Fruit fly (Drosophila melanogaster): ENCODE results near the gene Gr28b.

The Gr28b gene

dm6 chr2L:7440458-7441018, 21.5 kb downstream of the Gr28b start:
- TF ChIP-seq CG10348 (GFP tag; IDR thresholded peaks at IDR 0.05): no peak
- no peak for TF ChIP-seq CG12605 (GFP tag; IDR thresholded peaks at IDR 0.05)
- no peak for TF ChIP-seq fd96Ca (GFP tag; IDR thresholded peaks at IDR 0.05)
- no peak for TF ChIP-seq CG14655 (GFP tag; optimal IDR thresholded peaks at IDR 0.05)
- TF ChIP-seq CG34367 (tag; optimal IDR thresholded peaks at IDR 0.05): no peak
- TF ChIP-seq CG8301 (tag; optimal IDR thresholded peaks at IDR 0.05): no peak
- no peak for TF ChIP-seq CG8159 (tag; optimal IDR thresholded peaks at IDR 0.05)
- no peak for TF ChIP-seq gl (tag; optimal IDR thresholded peaks at IDR 0.05)
- no peak for TF ChIP-seq Snoo (tag; optimal IDR thresholded peaks at IDR 0.05)
- TF ChIP-seq Ets98B (GFP tag; IDR thresholded peaks at IDR 0.05): no peak
- TF ChIP-seq EcR (GFP tag; optimal IDR thresholded peaks at IDR 0.05): no peak
- no peak for TF ChIP-seq D1 (tag; optimal IDR thresholded peaks at IDR 0.05)
- TF ChIP-seq CG13204 (GFP tag; optimal IDR thresholded peaks at IDR 0.05): no peak
- TF ChIP-seq CG4496 (GFP tag; IDR thresholded peaks at IDR 0.05): no peak
- TF ChIP-seq CG17806 (tag; optimal IDR thresholded peaks at IDR 0.05): no peak
- TF ChIP-seq CG32121 (GFP tag; IDR thresholded peaks at IDR 0.05): no peak
- no peak for TF ChIP-seq CG15710 (tag; optimal IDR thresholded peaks at IDR 0.05)
- no peak for TF ChIP-seq rn (GFP tag; IDR thresholded peaks at IDR 0.05)
- no peak for TF ChIP-seq Pif1B (GFP tag; optimal IDR thresholded peaks at IDR 0.05)
- no peak for TF ChIP-seq Pif1A (GFP tag; optimal IDR thresholded peaks at IDR 0.05)

DNA sequence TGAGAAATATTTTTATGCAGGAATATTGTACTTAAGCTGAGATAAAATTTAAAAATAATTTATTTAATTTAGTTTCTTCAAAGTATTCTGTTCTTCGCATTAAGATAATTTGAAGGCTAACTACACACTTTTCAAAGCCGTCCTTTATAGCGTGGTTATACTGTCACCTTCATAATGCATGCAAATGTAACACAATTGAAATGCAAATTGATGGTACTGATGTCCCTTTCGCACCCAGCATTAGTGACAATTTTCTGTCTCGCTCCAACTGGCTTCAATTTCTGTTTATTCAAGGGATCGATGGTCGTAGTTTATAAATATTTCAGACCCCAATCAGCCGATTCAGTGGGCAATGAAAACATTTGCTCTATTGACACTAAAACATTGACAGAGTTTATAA, 23.5 kb downstream of the Gr28b start:
- TF ChIP-seq CG4496 (GFP tag; IDR thresholded peaks at IDR 0.05) (0 out of 3 replicates have a peak, but pooled peaks have one; percentile 39), rn (GFP tag; IDR thresholded peaks at IDR 0.05) (no peak), Ets98B (GFP tag; IDR thresholded peaks at IDR 0.05) (0 out of 2 replicates have a peak, but pooled peaks have one; percentile 23), Pif1B (GFP tag; optimal IDR thresholded peaks at IDR 0.05) (no peak), D1 (tag; optimal IDR thresholded peaks at IDR 0.05) (no peak)

dm6 chr2L:7437325-7437707, 24.7 kb downstream of the Gr28b start, which contains the start of gene CG5973:
Gene CG5973, plus strand, starts transcription at chr2L:7437492.
- TF ChIP-seq CG8301 (tag; optimal IDR thresholded peaks at IDR 0.05): no peak
- TF ChIP-seq CG12605 (GFP tag; IDR thresholded peaks at IDR 0.05): peak; percentile 34; the same call in 1 of the 2 replicates
- no peak for TF ChIP-seq rn (GFP tag; IDR thresholded peaks at IDR 0.05)
- peak; percentile 62; the same call in 1 of the 2 replicates for TF ChIP-seq Ets98B (GFP tag; IDR thresholded peaks at IDR 0.05)
- peak; percentile 5 for TF ChIP-seq CG8159 (tag; optimal IDR thresholded peaks at IDR 0.05)
- TF ChIP-seq Snoo (tag; optimal IDR thresholded peaks at IDR 0.05): no peak

dm6 chr2L:7436492-7437324, 25.3 kb downstream of the Gr28b start:
- TF ChIP-seq Pif1A (GFP tag; optimal IDR thresholded peaks at IDR 0.05): no peak
- no peak for TF ChIP-seq CG15710 (tag; optimal IDR thresholded peaks at IDR 0.05)
- TF ChIP-seq Snoo (tag; optimal IDR thresholded peaks at IDR 0.05): no peak
- TF ChIP-seq CG34367 (tag; optimal IDR thresholded peaks at IDR 0.05): peak; percentile 20
- TF ChIP-seq CG12605 (GFP tag; IDR thresholded peaks at IDR 0.05): peak; percentile 35; the same call in 1 of the 2 replicates
- no peak for TF ChIP-seq D1 (tag; optimal IDR thresholded peaks at IDR 0.05)
- no peak for TF ChIP-seq rn (GFP tag; IDR thresholded peaks at IDR 0.05)
- no peak for TF ChIP-seq CG13204 (GFP tag; optimal IDR thresholded peaks at IDR 0.05)
- no peak for TF ChIP-seq CG17806 (tag; optimal IDR thresholded peaks at IDR 0.05)
- no peak for TF ChIP-seq CG9948 (tag; optimal IDR thresholded peaks at IDR 0.05)
- TF ChIP-seq CG14655 (GFP tag; optimal IDR thresholded peaks at IDR 0.05): peak; percentile 18
- TF ChIP-seq fd96Ca (GFP tag; IDR thresholded peaks at IDR 0.05): no peak
- TF ChIP-seq Pif1B (GFP tag; optimal IDR thresholded peaks at IDR 0.05): no peak
- peak; percentile 48 for TF ChIP-seq Ets98B (GFP tag; IDR thresholded peaks at IDR 0.05)
- no peak for TF ChIP-seq CG8159 (tag; optimal IDR thresholded peaks at IDR 0.05)
- no peak for TF ChIP-seq CG32121 (GFP tag; IDR thresholded peaks at IDR 0.05)
- no peak for TF ChIP-seq EcR (GFP tag; optimal IDR thresholded peaks at IDR 0.05)
- TF ChIP-seq CG4496 (GFP tag; IDR thresholded peaks at IDR 0.05): peak; percentile 67
- no peak for TF ChIP-seq CG10348 (GFP tag; IDR thresholded peaks at IDR 0.05)
- TF ChIP-seq gl (tag; optimal IDR thresholded peaks at IDR 0.05): no peak
- no peak for TF ChIP-seq CG8301 (tag; optimal IDR thresholded peaks at IDR 0.05)

DNA sequence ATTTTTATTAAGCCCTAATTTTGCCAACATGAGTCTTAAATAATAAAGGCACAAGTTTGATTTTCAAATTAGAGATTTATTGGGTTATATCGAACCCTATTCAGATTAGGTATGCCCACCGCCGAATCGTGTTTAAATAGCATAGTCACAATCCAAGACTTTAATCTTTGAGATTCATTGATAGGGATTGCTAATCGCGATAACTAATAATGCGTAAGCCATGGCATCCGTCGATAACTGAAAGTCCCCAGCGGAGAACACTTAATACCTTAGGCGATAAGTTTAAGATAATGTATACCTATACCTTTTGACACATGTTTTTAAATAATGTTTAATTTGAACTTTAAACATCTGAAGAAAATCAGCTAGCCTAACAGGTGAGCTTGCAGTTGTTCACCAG, 26.6 kb downstream of the Gr28b start:
- no peak for TF ChIP-seq gl (tag; optimal IDR thresholded peaks at IDR 0.05)
- TF ChIP-seq CG10348 (GFP tag; IDR thresholded peaks at IDR 0.05): no peak
- no peak for TF ChIP-seq Pif1B (GFP tag; optimal IDR thresholded peaks at IDR 0.05)
- TF ChIP-seq rn (GFP tag; IDR thresholded peaks at IDR 0.05): no peak
- TF ChIP-seq Snoo (tag; optimal IDR thresholded peaks at IDR 0.05): no peak
- TF ChIP-seq CG4496 (GFP tag; IDR thresholded peaks at IDR 0.05): no peak
- no peak for TF ChIP-seq Ets98B (GFP tag; IDR thresholded peaks at IDR 0.05)
- TF ChIP-seq CG12605 (GFP tag; IDR thresholded peaks at IDR 0.05): no peak
- no peak for TF ChIP-seq CG13204 (GFP tag; optimal IDR thresholded peaks at IDR 0.05)
- no peak for TF ChIP-seq CG32121 (GFP tag; IDR thresholded peaks at IDR 0.05)
- TF ChIP-seq CG15710 (tag; optimal IDR thresholded peaks at IDR 0.05): no peak
- TF ChIP-seq D1 (tag; optimal IDR thresholded peaks at IDR 0.05): no peak
- no peak for TF ChIP-seq CG8301 (tag; optimal IDR thresholded peaks at IDR 0.05)
- TF ChIP-seq CG8159 (tag; optimal IDR thresholded peaks at IDR 0.05): no peak
- TF ChIP-seq fd96Ca (GFP tag; IDR thresholded peaks at IDR 0.05): no peak
- TF ChIP-seq Pif1A (GFP tag; optimal IDR thresholded peaks at IDR 0.05): no peak

All from whole organism, pupa.